Worm (Caenorhabditis elegans) whole organism, L3 larva: ENCODE results near the gene Y50D4A.6.

ENCODE experiments used
- R02D3.7 ChIP-seq: fragments of 150-350 bp; optimal IDR thresholded peaks from 2 replicates; lab custom pipeline; 2014; ENCODE audit warnings: missing biosample characterization, missing genetic modification characterization
- ZK546.5 ChIP-seq: sonication (generic microtip); optimal IDR thresholded peaks from 2 replicates; lab custom pipeline; 2017; ENCODE audit warnings: missing biosample characterization, missing genetic modification characterization
- aly-2 ChIP-seq: fragments of 150-350 bp; optimal IDR thresholded peaks from 2 replicates; lab custom pipeline; 2014; ENCODE audit warnings: missing biosample characterization, missing genetic modification characterization
- ama-1 ChIP-seq: fragments of 150-350 bp; optimal IDR thresholded peaks from 2 replicates; lab custom pipeline; 2018
- ceh-16 ChIP-seq: sonication (generic microtip); optimal IDR thresholded peaks from 2 replicates; lab custom pipeline; 2017; ENCODE audit warnings: missing biosample characterization, missing genetic modification characterization
- ceh-28 ChIP-seq: fragments of 150-350 bp; optimal IDR thresholded peaks from 2 replicates; lab custom pipeline; 2014; ENCODE audit warnings: missing biosample characterization, missing genetic modification reagents, missing genetic modification characterization
- ceh-82 ChIP-seq: fragments of 150-350 bp; optimal IDR thresholded peaks from 2 replicates; lab custom pipeline; 2014; ENCODE audit warnings: missing biosample characterization, missing genetic modification characterization
- daf-12 ChIP-seq: fragments of 150-350 bp; optimal IDR thresholded peaks from 2 replicates; lab custom pipeline; 2014; ENCODE audit warnings: missing biosample characterization, missing genetic modification reagents, missing genetic modification characterization
- egl-27 ChIP-seq: sonication (generic microtip); optimal IDR thresholded peaks from 4 replicates; lab custom pipeline; 2017; ENCODE audit warnings: missing biosample characterization, missing genetic modification reagents, missing genetic modification characterization
- egl-5 ChIP-seq: fragments of 150-350 bp; optimal IDR thresholded peaks from 2 replicates; lab custom pipeline; 2017; ENCODE audit warnings: missing biosample characterization, missing genetic modification reagents, missing genetic modification characterization, inconsistent platforms
- elt-1 ChIP-seq: fragments of 150-350 bp; optimal IDR thresholded peaks from 2 replicates; lab custom pipeline; 2014; ENCODE audit warnings: missing biosample characterization, missing genetic modification characterization
- elt-2 ChIP-seq: sonication (generic microtip); optimal IDR thresholded peaks from 2 replicates; lab custom pipeline; 2016; ENCODE audit warnings: missing genetic modification reagents, mild to moderate bottlenecking, missing genetic modification characterization, missing compliant biosample characterization
- elt-3 ChIP-seq, 3 experiments: fragments of 150-350 bp in 1 of 3; sonication (generic microtip) in 2 of 3; optimal IDR thresholded peaks; 2 replicates in 2 of 3; 4 replicates in 1 of 3; lab custom pipeline; 2014 to 2017; ENCODE audit warnings: missing biosample characterization in 3 of 3, missing genetic modification characterization in 3 of 3
- eor-1 ChIP-seq, 2 experiments: fragments of 150-350 bp; optimal IDR thresholded peaks; 2 replicates each; lab custom pipeline; 2014 to 2018; ENCODE audit warnings: missing biosample characterization in 2 of 2, missing genetic modification characterization in 2 of 2
- fkh-10 ChIP-seq: sonication (generic microtip); optimal IDR thresholded peaks from 2 replicates; lab custom pipeline; 2017; ENCODE audit warnings: missing biosample characterization, missing genetic modification reagents, missing genetic modification characterization
- fos-1 ChIP-seq: fragments of 150-350 bp; optimal IDR thresholded peaks from 2 replicates; lab custom pipeline; 2014; ENCODE audit warnings: missing biosample characterization, missing genetic modification characterization
- hmg-11 ChIP-seq: sonication (generic microtip); optimal IDR thresholded peaks from 2 replicates; lab custom pipeline; 2016; ENCODE audit warnings: missing genetic modification characterization, missing compliant biosample characterization
- jun-1 ChIP-seq: fragments of 150-350 bp; optimal IDR thresholded peaks from 2 replicates; lab custom pipeline; 2014; ENCODE audit warnings: missing biosample characterization, missing genetic modification reagents, missing genetic modification characterization
- lin-15B ChIP-seq: fragments of 150-350 bp; optimal IDR thresholded peaks from 2 replicates; lab custom pipeline; 2014; ENCODE audit warnings: missing biosample characterization, missing genetic modification characterization
- lin-39 ChIP-seq: fragments of 150-350 bp; optimal IDR thresholded peaks from 2 replicates; lab custom pipeline; 2018; ENCODE audit warnings: missing biosample characterization, missing genetic modification reagents, missing genetic modification characterization
- lsy-12 ChIP-seq: sonication (generic microtip); optimal IDR thresholded peaks from 2 replicates; lab custom pipeline; 2016; ENCODE audit warnings: mild to moderate bottlenecking, missing genetic modification characterization, missing compliant biosample characterization
- mdl-1 ChIP-seq: fragments of 150-350 bp; optimal IDR thresholded peaks from 2 replicates; lab custom pipeline; 2014; ENCODE audit warnings: missing biosample characterization, missing genetic modification characterization
- mml-1 ChIP-seq: fragments of 150-350 bp; sonication (generic microtip); optimal IDR thresholded peaks from 3 replicates; lab custom pipeline; 2014; ENCODE audit warnings: missing biosample characterization, missing genetic modification characterization
- nfya-1 ChIP-seq: sonication (generic microtip); optimal IDR thresholded peaks from 2 replicates; lab custom pipeline; 2017; ENCODE audit warnings: missing genetic modification characterization, mild to moderate bottlenecking, missing compliant biosample characterization, antibody characterized with exemption, moderate library complexity; ENCODE audit not compliant: insufficient read depth
- nhr-11 ChIP-seq: fragments of 150-350 bp; optimal IDR thresholded peaks from 2 replicates; lab custom pipeline; 2014; ENCODE audit warnings: missing biosample characterization, missing genetic modification characterization
- nhr-12 ChIP-seq: fragments of 150-350 bp; optimal IDR thresholded peaks from 2 replicates; lab custom pipeline; 2014; ENCODE audit warnings: missing biosample characterization, missing genetic modification characterization
- nhr-23 ChIP-seq: fragments of 150-350 bp; optimal IDR thresholded peaks from 2 replicates; lab custom pipeline; 2014; ENCODE audit warnings: missing biosample characterization, missing genetic modification reagents, missing genetic modification characterization
- nhr-25 ChIP-seq: sonication (generic microtip); optimal IDR thresholded peaks from 2 replicates; lab custom pipeline; 2017; ENCODE audit warnings: missing biosample characterization, missing genetic modification characterization
- nhr-28 ChIP-seq: fragments of 150-350 bp; optimal IDR thresholded peaks from 2 replicates; lab custom pipeline; 2014; ENCODE audit warnings: missing biosample characterization, missing genetic modification characterization
- nhr-43 ChIP-seq: sonication (generic microtip); optimal IDR thresholded peaks from 2 replicates; lab custom pipeline; 2016; ENCODE audit warnings: mild to moderate bottlenecking, missing genetic modification characterization, missing compliant biosample characterization; ENCODE audit not compliant: poor library complexity, severe bottlenecking
- nhr-67 ChIP-seq: fragments of 150-350 bp; optimal IDR thresholded peaks from 2 replicates; lab custom pipeline; 2014; ENCODE audit warnings: missing biosample characterization, missing genetic modification characterization
- nhr-76 ChIP-seq: fragments of 150-350 bp; sonication (generic microtip); optimal IDR thresholded peaks from 5 replicates; lab custom pipeline; 2014; ENCODE audit warnings: missing biosample characterization, missing genetic modification characterization
- nhr-77 ChIP-seq: fragments of 150-350 bp; optimal IDR thresholded peaks from 2 replicates; lab custom pipeline; 2014; ENCODE audit warnings: missing biosample characterization, missing genetic modification characterization
- pha-4 ChIP-seq: fragments of 150-350 bp; optimal IDR thresholded peaks from 2 replicates; lab custom pipeline; 2014; ENCODE audit warnings: missing biosample characterization, missing genetic modification reagents, missing genetic modification characterization
- sea-2 ChIP-seq: fragments of 150-350 bp; sonication (generic microtip); optimal IDR thresholded peaks from 4 replicates; lab custom pipeline; 2014; ENCODE audit warnings: missing biosample characterization, missing genetic modification reagents, missing genetic modification characterization
- skn-1 ChIP-seq: fragments of 150-350 bp; optimal IDR thresholded peaks from 2 replicates; lab custom pipeline; 2014; ENCODE audit warnings: missing biosample characterization, missing genetic modification characterization
- snpc-4 ChIP-seq: fragments of 150-350 bp; optimal IDR thresholded peaks from 2 replicates; lab custom pipeline; 2014; ENCODE audit warnings: missing biosample characterization, missing genetic modification characterization
- tbx-2 ChIP-seq: sonication (generic microtip); optimal IDR thresholded peaks from 2 replicates; lab custom pipeline; 2016; ENCODE audit warnings: mild to moderate bottlenecking, missing genetic modification characterization, missing compliant biosample characterization
- unc-39 ChIP-seq: sonication (generic microtip); optimal IDR thresholded peaks from 4 replicates; lab custom pipeline; 2017; ENCODE audit warnings: missing biosample characterization, missing genetic modification characterization
- unc-62 ChIP-seq: fragments of 150-350 bp; sonication (generic microtip); optimal IDR thresholded peaks from 4 replicates; lab custom pipeline; 2014; ENCODE audit warnings: missing biosample characterization, missing genetic modification reagents, missing genetic modification characterization
- zag-1 ChIP-seq: fragments of 150-350 bp; optimal IDR thresholded peaks from 2 replicates; lab custom pipeline; 2014; ENCODE audit warnings: missing biosample characterization, missing genetic modification characterization
- ztf-11 ChIP-seq: fragments of 150-350 bp; optimal IDR thresholded peaks from 2 replicates; lab custom pipeline; 2014; ENCODE audit warnings: missing biosample characterization, missing genetic modification characterization
- ztf-4 ChIP-seq: fragments of 150-350 bp; optimal IDR thresholded peaks from 2 replicates; lab custom pipeline; 2014; ENCODE audit warnings: missing biosample characterization, missing genetic modification characterization

Y50D4A.6 gene

ce11 chrV:1153387-1153786, 45.7 kb downstream of the Y50D4A.6 start:
- TF ChIP-seq ceh-28 (tag; lab: Kevin White, UChicago) (no peak), nhr-76 (tag; lab: Kevin White, UChicago) (no peak), ceh-82 (tag; lab: Kevin White, UChicago) (no peak), elt-3 (tag; optimal IDR thresholded peaks at IDR 0.05; lab: Kevin White, UChicago) (no peak), unc-39 (tag; lab: Kevin White, UChicago) (no peak), elt-1 (no peak), sea-2 (GFP tag; lab: Kevin White, UChicago) (no peak), mml-1 (tag; lab: Kevin White, UChicago) (no peak)

- TF ChIP-seq nhr-76 (tag; lab: Kevin White, UChicago) (no peak), nfya-1 (no peak), eor-1 (tag; optimal IDR thresholded peaks at IDR 0.05; lab: Kevin White, UChicago) (no peak), daf-12 (tag; lab: Kevin White, UChicago) (no peak)
- TF ChIP-seq, all 47 proteins: peak for 0
Observed at ce11 chrV:1152736-1153135, 46.3 kb downstream of the Y50D4A.6 start.

- TF ChIP-seq egl-27 (tag; lab: Kevin White, UChicago) (no peak), ceh-82 (tag; lab: Kevin White, UChicago) (no peak), lsy-12 (tag; lab: Kevin White, UChicago) (no peak), jun-1 (tag; lab: Kevin White, UChicago) (no peak), nhr-12 (tag; lab: Kevin White, UChicago) (no peak), unc-39 (tag; lab: Kevin White, UChicago) (no peak), nhr-28 (no peak), skn-1 (tag; lab: Kevin White, UChicago) (no peak), nhr-43 (no peak), mml-1 (tag; lab: Kevin White, UChicago) (no peak), nhr-25 (tag; lab: Kevin White, UChicago) (no peak), nhr-11 (tag; lab: Kevin White, UChicago) (no peak), eor-1 (tag; optimal IDR thresholded peaks at IDR 0.05; lab: Kevin White, UChicago) (no peak), nhr-77 (tag; lab: Kevin White, UChicago) (no peak), sea-2 (GFP tag; lab: Kevin White, UChicago) (no peak), ceh-28 (tag; lab: Kevin White, UChicago) (no peak), lin-15B (tag; lab: Kevin White, UChicago) (no peak), nhr-67 (tag; lab: Kevin White, UChicago) (no peak)
- TF ChIP-seq, all 47 proteins: peak for 0
Observed at ce11 chrV:1151830-1152229, 47.2 kb downstream of the Y50D4A.6 start.

DNA sequence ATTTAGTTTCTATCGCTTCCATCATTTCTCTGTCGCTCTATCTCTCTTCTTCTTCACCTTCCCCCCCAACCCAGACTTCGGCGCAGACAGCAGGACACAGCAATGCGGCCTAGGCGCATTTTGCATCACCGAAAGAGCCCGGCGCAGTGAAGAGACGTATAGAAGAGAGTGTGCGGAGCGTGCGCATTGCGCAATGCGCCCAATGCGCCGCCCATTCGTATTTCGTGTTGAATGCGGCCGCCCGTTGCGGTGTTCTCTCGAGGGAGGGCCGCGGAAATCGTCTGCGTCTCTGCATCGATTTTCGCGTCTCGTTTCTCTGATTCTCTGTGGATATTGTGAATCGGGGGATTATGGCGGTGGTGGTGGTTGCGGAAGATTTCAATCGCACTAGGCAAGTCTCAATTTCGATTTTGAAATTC, 47.7 kb downstream of the Y50D4A.6 start:
- TF ChIP-seq ZK546.5 (tag; lab: Kevin White, UChicago) (peak; percentile 65), nhr-28 (no peak), nhr-77 (tag; lab: Kevin White, UChicago) (peak; percentile 86), ceh-16 (tag; lab: Kevin White, UChicago) (peak; percentile 61), elt-3 (tag; optimal IDR thresholded peaks at IDR 0.05; lab: Kevin White, UChicago) (peak in 1 of 3 experiments; percentile 92), hmg-11 (tag; lab: Kevin White, UChicago) (peak; percentile 97), nhr-76 (tag; lab: Kevin White, UChicago) (peak; percentile 24), nfya-1 (peak; percentile 97), mml-1 (tag; lab: Kevin White, UChicago) (no peak), nhr-11 (tag; lab: Kevin White, UChicago) (peak; percentile 99), sea-2 (GFP tag; lab: Kevin White, UChicago) (peak; percentile 100), ceh-28 (tag; lab: Kevin White, UChicago) (peak; percentile 96), ceh-82 (tag; lab: Kevin White, UChicago) (peak; percentile 86), nhr-67 (tag; lab: Kevin White, UChicago) (no peak), nhr-43 (peak; percentile 96), elt-1 (peak; percentile 73), egl-27 (tag; lab: Kevin White, UChicago) (peak; percentile 89), ama-1 (peak; percentile 46), nhr-23 (peak; percentile 93), lin-15B (tag; lab: Kevin White, UChicago) (peak; percentile 94), daf-12 (tag; lab: Kevin White, UChicago) (no peak), mdl-1 (tag; lab: Kevin White, UChicago) (peak; percentile 74), unc-62 (GFP tag; lab: Kevin White, UChicago) (peak; percentile 94), tbx-2 (tag; lab: Kevin White, UChicago) (peak; percentile 97), zag-1 (tag; lab: Kevin White, UChicago) (peak; percentile 84), nhr-25 (tag; lab: Kevin White, UChicago) (peak; percentile 98), snpc-4 (tag; lab: Kevin White, UChicago) (peak; percentile 83), fos-1 (tag; lab: Kevin White, UChicago) (peak; percentile 92), elt-2 (tag; lab: Kevin White, UChicago) (peak; percentile 96), lin-39 (tag; lab: Kevin White, UChicago) (peak; percentile 98), R02D3.7 (tag; lab: Kevin White, UChicago) (peak; percentile 90), ztf-11 (no peak), jun-1 (tag; lab: Kevin White, UChicago) (peak; percentile 99), egl-5 (tag; lab: Kevin White, UChicago) (peak; percentile 87), nhr-12 (tag; lab: Kevin White, UChicago) (no peak), fkh-10 (GFP tag; lab: Kevin White, UChicago) (peak; percentile 98), pha-4 (tag; lab: Kevin White, UChicago) (peak; percentile 88), ztf-4 (tag; lab: Kevin White, UChicago) (peak; percentile 93), aly-2 (tag; lab: Kevin White, UChicago) (peak; percentile 68), unc-39 (tag; lab: Kevin White, UChicago) (no peak)
